Worm (Caenorhabditis elegans): Measurements from ENCODE around the gene str-134.

The str-134 gene

ce11 chrV:777285-777684 is 33.8 kb downstream of the str-134 start, which contains the start of gene R09E12.9:
Gene R09E12.9, plus strand, starts transcription at chrV:777600.
- TF ChIP-seq ztf-11 (tag; optimal IDR thresholded peaks at IDR 0.05) (no peak), nhr-6 (tag; optimal IDR thresholded peaks at IDR 0.05) (no peak), lsy-2 (tag; optimal IDR thresholded peaks at IDR 0.05) (peak in 1 of 2 experiments; percentile 26), zag-1 (tag; optimal IDR thresholded peaks at IDR 0.05) (no peak), mab-5 (tag; optimal IDR thresholded peaks at IDR 0.05) (no peak), nhr-77 (tag; optimal IDR thresholded peaks at IDR 0.05) (peak; percentile 95), ceh-16 (tag; optimal IDR thresholded peaks at IDR 0.05) (no peak), F13H6.1 (tag; optimal IDR thresholded peaks at IDR 0.05) (no peak), fos-1 (tag; optimal IDR thresholded peaks at IDR 0.05) (no peak), nhr-25 (tag; optimal IDR thresholded peaks at IDR 0.05) (peak; percentile 10), sem-4 (tag; optimal IDR thresholded peaks at IDR 0.05) (no peak), gmeb-1 (tag; optimal IDR thresholded peaks at IDR 0.05) (no peak), sma-3 (GFP tag; optimal IDR thresholded peaks at IDR 0.05) (peak; percentile 0), nhr-21 (tag; optimal IDR thresholded peaks at IDR 0.05) (peak; percentile 24), nhr-237 (tag; optimal IDR thresholded peaks at IDR 0.05) (peak; percentile 15)

ce11 chrV:778339-778738 is 34.9 kb downstream of the str-134 start, which contains the start of gene srbc-59:
Gene srbc-59, plus strand, starts transcription at chrV:778639.
- TF ChIP-seq aly-2 (tag; optimal IDR thresholded peaks at IDR 0.05) = no peak
- no peak for TF ChIP-seq sem-4 (tag; optimal IDR thresholded peaks at IDR 0.05)
- no peak for TF ChIP-seq ztf-11 (tag; optimal IDR thresholded peaks at IDR 0.05)
- TF ChIP-seq lsy-2 (tag; optimal IDR thresholded peaks at IDR 0.05) = no peak
- TF ChIP-seq skn-1 (tag; optimal IDR thresholded peaks at IDR 0.05) = no peak

- TF ChIP-seq ztf-4 (tag; optimal IDR thresholded peaks at IDR 0.05) = no peak
- TF ChIP-seq elt-1 (tag; optimal IDR thresholded peaks at IDR 0.05) = no peak
- TF ChIP-seq egl-27 (tag; optimal IDR thresholded peaks at IDR 0.05) = no peak
- TF ChIP-seq unc-62 (GFP tag; optimal IDR thresholded peaks at IDR 0.05) = no peak
- no peak for TF ChIP-seq nhr-12 (tag; optimal IDR thresholded peaks at IDR 0.05)
- TF ChIP-seq nhr-10 (tag; optimal IDR thresholded peaks at IDR 0.05) = no peak
- no peak for TF ChIP-seq mdl-1 (tag; optimal IDR thresholded peaks at IDR 0.05)
- TF ChIP-seq aly-2 (tag; optimal IDR thresholded peaks at IDR 0.05) = no peak
- TF ChIP-seq Y55F3AM.14 (GFP tag; optimal IDR thresholded peaks at IDR 0.05) = no peak
- TF ChIP-seq R02D3.7 (tag; optimal IDR thresholded peaks at IDR 0.05) = no peak
- TF ChIP-seq mbf-1 (tag; optimal IDR thresholded peaks at IDR 0.05) = no peak
- no peak for TF ChIP-seq skn-1 (tag; optimal IDR thresholded peaks at IDR 0.05)
- TF ChIP-seq crh-2 (tag; optimal IDR thresholded peaks at IDR 0.05) = no peak
- TF ChIP-seq zag-1 (tag; optimal IDR thresholded peaks at IDR 0.05) = no peak
- TF ChIP-seq ceh-82 (tag; optimal IDR thresholded peaks at IDR 0.05) = no peak
- TF ChIP-seq C34F6.9 (tag; optimal IDR thresholded peaks at IDR 0.05) = no peak
- TF ChIP-seq unc-39 (tag; optimal IDR thresholded peaks at IDR 0.05) = no peak
- no peak for TF ChIP-seq nhr-237 (tag; optimal IDR thresholded peaks at IDR 0.05)
- no peak for TF ChIP-seq nhr-11 (tag; optimal IDR thresholded peaks at IDR 0.05)
- TF ChIP-seq nhr-6 (tag; optimal IDR thresholded peaks at IDR 0.05) = no peak
These were observed 36.6 kb downstream of the str-134 start, which contains the start of gene srbc-60 for ce11 chrV:779999-780398. Gene srbc-60, plus strand, starts transcription at chrV:780299.

- TF ChIP-seq ama-1 (optimal IDR thresholded peaks at IDR 0.05) (no peak), ztf-4 (tag; optimal IDR thresholded peaks at IDR 0.05) (no peak), nhr-11 (tag; optimal IDR thresholded peaks at IDR 0.05) (no peak), nhr-21 (tag; optimal IDR thresholded peaks at IDR 0.05) (no peak), nhr-77 (tag; optimal IDR thresholded peaks at IDR 0.05) (no peak), ztf-11 (tag; optimal IDR thresholded peaks at IDR 0.05) (no peak), lin-39 (tag; optimal IDR thresholded peaks at IDR 0.05) (no peak), gmeb-1 (tag; optimal IDR thresholded peaks at IDR 0.05) (no peak), unc-62 (GFP tag; optimal IDR thresholded peaks at IDR 0.05) (no peak), lin-11 (tag; optimal IDR thresholded peaks at IDR 0.05) (no peak), skn-1 (tag; optimal IDR thresholded peaks at IDR 0.05) (no peak), sma-3 (GFP tag; optimal IDR thresholded peaks at IDR 0.05) (no peak), ZK546.5 (tag; optimal IDR thresholded peaks at IDR 0.05) (no peak), crh-2 (tag; optimal IDR thresholded peaks at IDR 0.05) (no peak), blmp-1 (tag; optimal IDR thresholded peaks at IDR 0.05; ENCODE audit: insufficient read depth) (no peak)
These were observed 39.0 kb downstream of the str-134 start, which contains the start of gene srab-16 for ce11 chrV:782432-782831. Gene srab-16, plus strand, starts transcription at chrV:782732.

Measured in whole organism, L2 larva.